Worm (Caenorhabditis elegans): ENCODE results near the gene srh-61.
A peak's percentile ranks its signal among the peaks of the same experiment; 100 is the strongest.

srh-61 gene

ce11 chrII:12527947-12528346, 11.7 kb upstream of the srh-61 start, which contains the start of gene srx-119:
Gene srx-119, plus strand, starts transcription at chrII:12528247.
- TF ChIP-seq him-1 (tag; optimal IDR thresholded peaks at IDR 0.05) (no peak), dao-5 (tag; optimal IDR thresholded peaks at IDR 0.05) (no peak), W03F9.2 (tag; optimal IDR thresholded peaks at IDR 0.05) (no peak)

ce11 chrII:12525526-12525925, 9.3 kb upstream of the srh-61 start, which contains the start of gene srx-118:
Gene srx-118, plus strand, starts transcription at chrII:12525826.
- no peak for TF ChIP-seq him-1 (tag; optimal IDR thresholded peaks at IDR 0.05)
- TF ChIP-seq W03F9.2 (tag; optimal IDR thresholded peaks at IDR 0.05) = no peak
- TF ChIP-seq dao-5 (tag; optimal IDR thresholded peaks at IDR 0.05) = no peak

ce11 chrII:12519616-12520015, 3.4 kb upstream of the srh-61 start, which contains the start of gene ceh-99:
Gene ceh-99, plus strand, starts transcription at chrII:12519981.
- TF ChIP-seq W03F9.2 (tag; optimal IDR thresholded peaks at IDR 0.05) (no peak), dao-5 (tag; optimal IDR thresholded peaks at IDR 0.05) (no peak), him-1 (tag; optimal IDR thresholded peaks at IDR 0.05) (no peak)

- TF ChIP-seq W03F9.2 (tag; optimal IDR thresholded peaks at IDR 0.05) = no peak
- no peak for TF ChIP-seq him-1 (tag; optimal IDR thresholded peaks at IDR 0.05)
Measured at ce11 chrII:12518809-12519344, 2.7 kb upstream of the srh-61 start, which contains the start of gene srh-70. Gene srh-70, minus strand, starts transcription at chrII:12518859.

- TF ChIP-seq him-1 (tag; optimal IDR thresholded peaks at IDR 0.05) (no peak), W03F9.2 (tag; optimal IDR thresholded peaks at IDR 0.05) (no peak), dao-5 (tag; optimal IDR thresholded peaks at IDR 0.05) (no peak)
Measured at ce11 chrII:12518008-12518407, 1.8 kb upstream of the srh-61 start.

- TF ChIP-seq dao-5 (tag; optimal IDR thresholded peaks at IDR 0.05) (no peak), W03F9.2 (tag; optimal IDR thresholded peaks at IDR 0.05) (no peak), him-1 (tag; optimal IDR thresholded peaks at IDR 0.05) (no peak)
Measured at ce11 chrII:12514620-12515019, 1.6 kb downstream of the srh-61 start, which contains the start of gene srh-69. Gene srh-69, minus strand, starts transcription at chrII:12514720.

- TF ChIP-seq W03F9.2 (tag; optimal IDR thresholded peaks at IDR 0.05) (no peak), dao-5 (tag; optimal IDR thresholded peaks at IDR 0.05) (no peak), him-1 (tag; optimal IDR thresholded peaks at IDR 0.05) (no peak)
Measured at ce11 chrII:12511866-12512265, 4.3 kb downstream of the srh-61 start, which contains the start of gene srh-73. Gene srh-73, plus strand, starts transcription at chrII:12512166.

- TF ChIP-seq W03F9.2 (tag; optimal IDR thresholded peaks at IDR 0.05) (no peak), him-1 (tag; optimal IDR thresholded peaks at IDR 0.05) (no peak), dao-5 (tag; optimal IDR thresholded peaks at IDR 0.05) (no peak)
Measured at ce11 chrII:12508650-12509049, 7.6 kb downstream of the srh-61 start, which contains the start of gene srh-67. Gene srh-67, plus strand, starts transcription at chrII:12508950.

ce11 chrII:12507038-12507437, 9.2 kb downstream of the srh-61 start, which contains the start of gene srh-68:
Gene srh-68, plus strand, starts transcription at chrII:12507338.
- TF ChIP-seq dao-5 (tag; optimal IDR thresholded peaks at IDR 0.05) (no peak), W03F9.2 (tag; optimal IDR thresholded peaks at IDR 0.05) (no peak), him-1 (tag; optimal IDR thresholded peaks at IDR 0.05) (no peak)

ce11 chrII:12506511-12506910, 9.7 kb downstream of the srh-61 start:
- TF ChIP-seq dao-5 (tag; optimal IDR thresholded peaks at IDR 0.05) = no peak
- TF ChIP-seq W03F9.2 (tag; optimal IDR thresholded peaks at IDR 0.05) = no peak
- no peak for TF ChIP-seq him-1 (tag; optimal IDR thresholded peaks at IDR 0.05)

ce11 chrII:12502784-12503183, 13.4 kb downstream of the srh-61 start, which contains the start of gene ador-1:
Gene ador-1, minus strand, starts transcription at chrII:12502884.
- TF ChIP-seq him-1 (tag; optimal IDR thresholded peaks at IDR 0.05) (no peak), W03F9.2 (tag; optimal IDR thresholded peaks at IDR 0.05) (no peak)

ce11 chrII:12499969-12500368, 16.2 kb downstream of the srh-61 start:
- no peak for TF ChIP-seq him-1 (tag; optimal IDR thresholded peaks at IDR 0.05)
- no peak for TF ChIP-seq W03F9.2 (tag; optimal IDR thresholded peaks at IDR 0.05)
- TF ChIP-seq dao-5 (tag; optimal IDR thresholded peaks at IDR 0.05) = no peak

ce11 chrII:12496981-12497380, 19.2 kb downstream of the srh-61 start, which contains the start of gene T21B4.3:
Gene T21B4.3, minus strand, starts transcription at chrII:12497081.
- no peak for TF ChIP-seq dao-5 (tag; optimal IDR thresholded peaks at IDR 0.05)

- TF ChIP-seq dao-5 (tag; optimal IDR thresholded peaks at IDR 0.05) (peak; percentile 85), W03F9.2 (tag; optimal IDR thresholded peaks at IDR 0.05) (peak; percentile 51), him-1 (tag; optimal IDR thresholded peaks at IDR 0.05) (peak; percentile 68)
Measured at ce11 chrII:12494556-12495131, 21.6 kb downstream of the srh-61 start, which contains the start of gene col-85. Gene col-85, minus strand, starts transcription at chrII:12495095.

Data from whole organism, L4/young adult.